Worm (Caenorhabditis elegans) whole organism, L3 larva: ENCODE measurements around the gene clec-230.

Source experiments
- aly-2 ChIP-seq: fragments of 150-350 bp; optimal IDR thresholded peaks from 2 replicates; lab custom pipeline; 2014; ENCODE audit warnings: missing biosample characterization, missing genetic modification characterization
- ceh-9 ChIP-seq: sonication (generic microtip); optimal IDR thresholded peaks from 2 replicates; lab custom pipeline; 2018; ENCODE audit warnings: missing biosample characterization, missing genetic modification characterization
- fos-1 ChIP-seq: fragments of 150-350 bp; optimal IDR thresholded peaks from 2 replicates; lab custom pipeline; 2014; ENCODE audit warnings: missing biosample characterization, missing genetic modification characterization
- lin-15B ChIP-seq: fragments of 150-350 bp; optimal IDR thresholded peaks from 2 replicates; lab custom pipeline; 2014; ENCODE audit warnings: missing biosample characterization, missing genetic modification characterization
- mdl-1 ChIP-seq: fragments of 150-350 bp; optimal IDR thresholded peaks from 2 replicates; lab custom pipeline; 2014; ENCODE audit warnings: missing biosample characterization, missing genetic modification characterization
- nhr-23 ChIP-seq: fragments of 150-350 bp; optimal IDR thresholded peaks from 2 replicates; lab custom pipeline; 2014; ENCODE audit warnings: missing biosample characterization, missing genetic modification reagents, missing genetic modification characterization
- nhr-76 ChIP-seq: fragments of 150-350 bp; sonication (generic microtip); optimal IDR thresholded peaks from 5 replicates; lab custom pipeline; 2014; ENCODE audit warnings: missing biosample characterization, missing genetic modification characterization
- sea-2 ChIP-seq: fragments of 150-350 bp; sonication (generic microtip); optimal IDR thresholded peaks from 4 replicates; lab custom pipeline; 2014; ENCODE audit warnings: missing biosample characterization, missing genetic modification reagents, missing genetic modification characterization
- snpc-4 ChIP-seq: fragments of 150-350 bp; optimal IDR thresholded peaks from 2 replicates; lab custom pipeline; 2014; ENCODE audit warnings: missing biosample characterization, missing genetic modification characterization
- tbx-2 ChIP-seq: sonication (generic microtip); optimal IDR thresholded peaks from 2 replicates; lab custom pipeline; 2016; ENCODE audit warnings: mild to moderate bottlenecking, missing genetic modification characterization, missing compliant biosample characterization
- unc-62 ChIP-seq: fragments of 150-350 bp; sonication (generic microtip); optimal IDR thresholded peaks from 4 replicates; lab custom pipeline; 2014; ENCODE audit warnings: missing biosample characterization, missing genetic modification reagents, missing genetic modification characterization
- ztf-11 ChIP-seq: fragments of 150-350 bp; optimal IDR thresholded peaks from 2 replicates; lab custom pipeline; 2014; ENCODE audit warnings: missing biosample characterization, missing genetic modification characterization

DNA sequence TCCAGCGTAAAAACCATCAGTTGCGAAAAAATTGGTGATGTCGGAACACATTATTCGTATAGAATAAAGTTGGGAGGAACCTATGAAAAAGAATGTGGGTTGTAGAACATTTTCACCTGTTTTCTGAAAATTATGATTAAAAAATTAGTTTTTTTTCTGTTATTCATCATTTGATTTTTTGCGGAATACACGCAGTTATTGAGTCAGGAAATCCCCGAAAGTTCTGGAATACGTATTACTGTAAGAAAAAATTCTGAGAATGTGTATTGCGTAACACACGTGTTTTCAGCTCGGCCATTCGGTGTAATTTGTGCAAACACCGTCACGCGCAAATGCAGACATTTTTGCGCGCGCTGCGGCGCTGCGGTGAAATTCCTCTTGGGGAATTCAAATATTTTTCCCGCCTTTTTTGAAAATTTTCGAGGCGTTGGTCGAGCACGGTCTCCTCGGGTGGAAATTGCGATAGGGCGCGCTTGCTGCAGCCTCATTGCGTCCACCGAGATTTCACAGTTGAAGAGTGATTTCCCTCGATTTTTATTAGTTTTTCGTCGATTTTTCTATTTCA lies 40.0 kb upstream of the clec-230 start, which contains the start of gene srh-170:
- no peak for TF ChIP-seq ztf-11
- TF ChIP-seq lin-15B, result no peak
- TF ChIP-seq fos-1 (tag; lab: Kevin White, UChicago), result no peak
- TF ChIP-seq unc-62 (GFP tag; lab: Kevin White, UChicago), result no peak
- TF ChIP-seq nhr-23 (tag; lab: Kevin White, UChicago), result no peak
- no peak for TF ChIP-seq tbx-2
- TF ChIP-seq nhr-76 (tag; lab: Kevin White, UChicago), result no peak
- TF ChIP-seq aly-2 (tag; lab: Kevin White, UChicago), result no peak
- TF ChIP-seq ceh-9 (tag; lab: Kevin White, UChicago), result no peak
- TF ChIP-seq sea-2, result no peak
- no peak for TF ChIP-seq snpc-4 (tag; lab: Kevin White, UChicago)
- TF ChIP-seq mdl-1, result no peak
